Worm (Caenorhabditis elegans) whole organism, mixed stage, embryonic: ENCODE results near the gene T10B5.8.

Experiments used
- lsy-2 ChIP-seq: fragments of 150-350 bp; optimal IDR thresholded peaks from 2 replicates; lab custom pipeline; 2014; ENCODE audit warnings: missing biosample characterization, missing genetic modification characterization
- nhr-76 ChIP-seq: sonication (generic microtip); optimal IDR thresholded peaks from 2 replicates; lab custom pipeline; 2017; ENCODE audit warnings: missing biosample characterization, missing genetic modification characterization
- sptf-1 ChIP-seq: sonication (generic microtip); optimal IDR thresholded peaks from 2 replicates; lab custom pipeline; 2017; ENCODE audit warnings: mild to moderate bottlenecking, missing genetic modification characterization, moderate library complexity, missing compliant biosample characterization
- unc-39 ChIP-seq: fragments of 150-350 bp; optimal IDR thresholded peaks from 2 replicates; lab custom pipeline; 2014; ENCODE audit warnings: missing biosample characterization, missing genetic modification characterization
- unc-62 ChIP-seq: fragments of 150-350 bp; optimal IDR thresholded peaks from 2 replicates; lab custom pipeline; 2014; ENCODE audit warnings: missing biosample characterization, missing genetic modification reagents, missing genetic modification characterization

ce11 chrV:1794218-1794617 is 47.6 kb upstream of the T10B5.8 start, which contains the start of gene F36H9.1:
- TF ChIP-seq sptf-1 (tag; lab: Kevin White, UChicago) (no peak), unc-62 (no peak), unc-39 (tag; lab: Kevin White, UChicago) (no peak), nhr-76 (no peak), lsy-2 (tag; lab: Kevin White, UChicago) (no peak)
